Worm (Caenorhabditis elegans) whole organism, L1 larva: ENCODE measurements around the gene cyp-13B1.

Experiments
- aly-2 ChIP-seq: fragments of 150-350 bp; optimal IDR thresholded peaks from 2 replicates; lab custom pipeline; 2014; ENCODE audit warnings: missing biosample characterization, missing genetic modification characterization
- ces-1 ChIP-seq: fragments of 150-350 bp; optimal IDR thresholded peaks from 2 replicates; lab custom pipeline; 2014; ENCODE audit warnings: missing biosample characterization, missing genetic modification reagents, missing genetic modification characterization
- dpl-1 ChIP-seq, 3 experiments: fragments of 150-350 bp in 2 of 3; sonication (generic microtip) in 1 of 3; optimal IDR thresholded peaks; 2 replicates each; lab custom pipeline; 2014 to 2017; ENCODE audit warnings: missing biosample characterization in 3 of 3, missing genetic modification characterization in 3 of 3, missing genetic modification reagents in 3 of 3
- elt-3 ChIP-seq, 6 experiments: fragments of 150-350 bp in 1 of 6; sonication (generic microtip); optimal IDR thresholded peaks; 2 replicates each; lab custom pipeline; 2017 to 2018; ENCODE audit warnings: missing biosample characterization in 6 of 6, missing genetic modification characterization in 6 of 6, inconsistent platforms in 1 of 6
- fkh-4 ChIP-seq: sonication (generic microtip); optimal IDR thresholded peaks from 2 replicates; lab custom pipeline; 2016; ENCODE audit warnings: missing compliant biosample characterization, missing genetic modification characterization, borderline replicate concordance
- hlh-17 ChIP-seq: fragments of 200-800 bp; sonication (Bioruptor generic); optimal IDR thresholded peaks from 2 replicates; lab custom pipeline; 2018; ENCODE audit warnings: missing genetic modification characterization, mild to moderate bottlenecking, missing compliant biosample characterization, moderate library complexity, borderline replicate concordance
- lsy-2 ChIP-seq, 2 experiments: fragments of 150-350 bp; optimal IDR thresholded peaks; 2 replicates each; lab custom pipeline; 2014; ENCODE audit warnings: missing biosample characterization in 2 of 2, missing genetic modification characterization in 2 of 2
- nhr-19 ChIP-seq: fragments of 200-800 bp; sonication (Bioruptor generic); conservative IDR thresholded peaks from 2 replicates; pipeline ENCODE4 v1.3.6; 2022; ENCODE audit warnings: missing genetic modification characterization, missing compliant biosample characterization
- nhr-237 ChIP-seq: fragments of 150-350 bp; optimal IDR thresholded peaks from 2 replicates; lab custom pipeline; 2014; ENCODE audit warnings: missing biosample characterization, missing genetic modification characterization
- nhr-28 ChIP-seq: fragments of 150-350 bp; optimal IDR thresholded peaks from 2 replicates; lab custom pipeline; 2014; ENCODE audit warnings: missing biosample characterization, missing genetic modification characterization
- unc-62 ChIP-seq: fragments of 150-350 bp; optimal IDR thresholded peaks from 2 replicates; lab custom pipeline; 2014; ENCODE audit warnings: missing biosample characterization, missing genetic modification reagents, missing genetic modification characterization
- ztf-11 ChIP-seq, 2 experiments: sonication (generic microtip); optimal IDR thresholded peaks; 2 replicates each; lab custom pipeline; 2016 to 2017; ENCODE audit warnings: missing genetic modification characterization in 2 of 2, missing biosample characterization in 1 of 2, missing compliant biosample characterization in 1 of 2

- TF ChIP-seq nhr-19 (GFP tag; lab: Robert Waterston, UW) (no peak), nhr-237 (no peak), hlh-17 (GFP tag; lab: Kevin White, UChicago) (no peak), fkh-4 (no peak), aly-2 (tag; lab: Kevin White, UChicago) (no peak), ces-1 (GFP tag; lab: Kevin White, UChicago) (no peak), nhr-28 (tag; lab: Kevin White, UChicago) (no peak), dpl-1 (GFP tag; optimal IDR thresholded peaks at IDR 0.05; lab: Kevin White, UChicago) (no peak), unc-62 (GFP tag; lab: Kevin White, UChicago) (no peak), ztf-11 (tag; optimal IDR thresholded peaks at IDR 0.05; lab: Kevin White, UChicago) (no peak), lsy-2 (tag; optimal IDR thresholded peaks at IDR 0.05; lab: Kevin White, UChicago) (no peak), elt-3 (tag; optimal IDR thresholded peaks at IDR 0.05; lab: Kevin White, UChicago) (no peak)
Observed at ce11 chrX:13411306-13411705, 1.9 kb upstream of the cyp-13B1 start.
